Comparison of ENCODE assay signal across 1 fruit fly cellular context in genomic region chr3L:19575650-19576049, dm6.
A peak's percentile ranks its signal among the peaks of the same experiment; 100 is the strongest.
TF ChIP-seq lines count a peak whose summit lies in the region.

No protein-coding gene starts in this region.

TF ChIP-seq in whole organism, embryonic, 481 proteins besides CTCF, POLR2A, EP300 and RAD21 (continued from another document and continues in another):
- TF ChIP-seq ac (GFP tag; optimal IDR thresholded peaks at IDR 0.05; lab: Kevin White, UChicago) (peak; percentile 12), MBD-R2 (GFP tag; IDR thresholded peaks at IDR 0.05; lab: Robert Waterston, UW) (no peak), CG31388 (GFP tag; optimal IDR thresholded peaks at IDR 0.05; lab: Kevin White, UChicago) (no peak), CG9609 (GFP tag; optimal IDR thresholded peaks at IDR 0.05; lab: Kevin White, UChicago) (no peak), CG11093 (GFP tag; IDR thresholded peaks at IDR 0.05; lab: Robert Waterston, UW) (no peak), lbe (GFP tag; optimal IDR thresholded peaks at IDR 0.05; lab: Kevin White, UChicago) (no peak), CG3838 (GFP tag; optimal IDR thresholded peaks at IDR 0.05; lab: Kevin White, UChicago) (peak; percentile 40), HLHmδ (GFP tag; optimal IDR thresholded peaks at IDR 0.05; lab: Kevin White, UChicago) (peak; percentile 61), CG6683 (GFP tag; optimal IDR thresholded peaks at IDR 0.05; lab: Kevin White, UChicago) (no peak), dmrt11E (tag; optimal IDR thresholded peaks at IDR 0.05; lab: Kevin White, UChicago) (peak; percentile 10), tll (GFP tag; optimal IDR thresholded peaks at IDR 0.05; lab: Kevin White, UChicago) (no peak), cg (GFP tag; optimal IDR thresholded peaks at IDR 0.05; lab: Kevin White, UChicago) (peak; percentile 40), CG9437 (GFP tag; optimal IDR thresholded peaks at IDR 0.05; lab: Kevin White, UChicago) (no peak), CG3163 (GFP tag; optimal IDR thresholded peaks at IDR 0.05; lab: Kevin White, UChicago) (no peak), HLH3B (GFP tag; IDR thresholded peaks at IDR 0.05; lab: Robert Waterston, UW) (no peak), Lim3 (GFP tag; IDR thresholded peaks at IDR 0.05; lab: Robert Waterston, UW) (no peak), B-H1 (GFP tag; IDR thresholded peaks at IDR 0.05; lab: Robert Waterston, UW) (no peak), Ets65A (GFP tag; lab: Kevin White, UChicago) (no peak), jing (GFP tag; optimal IDR thresholded peaks at IDR 0.05; lab: Kevin White, UChicago) (no peak), Oli (tag; optimal IDR thresholded peaks at IDR 0.05; lab: Kevin White, UChicago) (no peak), Vsx1 (GFP tag; optimal IDR thresholded peaks at IDR 0.05; lab: Kevin White, UChicago) (peak; percentile 21), CG17568 (GFP tag; optimal IDR thresholded peaks at IDR 0.05; lab: Kevin White, UChicago) (peak; percentile 48), CG5180 (GFP tag; optimal IDR thresholded peaks at IDR 0.05; lab: Kevin White, UChicago) (no peak), gsb-n (tag; optimal IDR thresholded peaks at IDR 0.05; lab: Kevin White, UChicago) (peak; percentile 77), CG6689 (GFP tag; IDR thresholded peaks at IDR 0.05; lab: Robert Waterston, UW) (peak; percentile 15; the same call in 1 of the 2 replicates), CG17612 (GFP tag; IDR thresholded peaks at IDR 0.05; lab: Robert Waterston, UW) (0 out of 2 replicates have a peak, but pooled peaks have one; percentile 21), Fer2 (tag; optimal IDR thresholded peaks at IDR 0.05; lab: Kevin White, UChicago) (no peak), ttk (GFP tag; IDR thresholded peaks at IDR 0.05; lab: Robert Waterston, UW) (no peak), hb (GFP tag; IDR thresholded peaks at IDR 0.05; lab: Robert Waterston, UW; ENCODE audit: partially characterized antibody) (no peak), gsb (GFP tag; IDR thresholded peaks at IDR 0.05; lab: Robert Waterston, UW) (0 out of 2 replicates have a peak, but pooled peaks have one; percentile 19), E2f1 (GFP tag; IDR thresholded peaks at IDR 0.05; lab: Robert Waterston, UW) (no peak), CG14965 (GFP tag; optimal IDR thresholded peaks at IDR 0.05; lab: Kevin White, UChicago; ENCODE audit: borderline replicate concordance) (no peak), Dref (GFP tag; IDR thresholded peaks at IDR 0.05; lab: Robert Waterston, UW) (no peak), ERR (GFP tag; optimal IDR thresholded peaks at IDR 0.05; lab: Kevin White, UChicago) (no peak), Atf3 (GFP tag; optimal IDR thresholded peaks at IDR 0.05; lab: Kevin White, UChicago) (no peak), ci (GFP tag; IDR thresholded peaks at IDR 0.05; lab: Robert Waterston, UW) (peak; percentile 71; the same call in 2 of the 3 replicates), nerfin-1 (tag; optimal IDR thresholded peaks at IDR 0.05; lab: Kevin White, UChicago) (no peak), Dbx (GFP tag; IDR thresholded peaks at IDR 0.05; lab: Robert Waterston, UW) (no peak), CG17359 (tag; optimal IDR thresholded peaks at IDR 0.05; lab: Kevin White, UChicago) (peak; percentile 36), Lhr (GFP tag; optimal IDR thresholded peaks at IDR 0.05; lab: Kevin White, UChicago) (peak; percentile 18), CoRest (tag; optimal IDR thresholded peaks at IDR 0.05; lab: Kevin White, UChicago) (peak; percentile 13), dpn (GFP tag; optimal IDR thresholded peaks at IDR 0.05; lab: Kevin White, UChicago) (peak in 1 of 2 experiments; percentile 5), CG1792 (GFP tag; optimal IDR thresholded peaks at IDR 0.05; lab: Kevin White, UChicago) (peak; percentile 49), oc (tag; optimal IDR thresholded peaks at IDR 0.05; lab: Kevin White, UChicago) (peak; percentile 47), abd-A (tag; optimal IDR thresholded peaks at IDR 0.05; lab: Kevin White, UChicago) (peak; percentile 90), chn (GFP tag; optimal IDR thresholded peaks at IDR 0.05; lab: Kevin White, UChicago) (no peak), shn (GFP tag; optimal IDR thresholded peaks at IDR 0.05; lab: Kevin White, UChicago) (peak; percentile 29), CG1233 (GFP tag; optimal IDR thresholded peaks at IDR 0.05; lab: Kevin White, UChicago) (peak; percentile 46), CG18262 (tag; optimal IDR thresholded peaks at IDR 0.05; lab: Kevin White, UChicago) (peak; percentile 30), esg (GFP tag; conservative IDR thresholded peaks at IDR 0.05; lab: Robert Waterston, UW) (no peak), CG6854 (GFP tag; optimal IDR thresholded peaks at IDR 0.05; lab: Kevin White, UChicago) (peak; percentile 16), CG6791 (GFP tag; IDR thresholded peaks at IDR 0.05; lab: Robert Waterston, UW; ENCODE audit: partially characterized antibody) (no peak), odd (GFP tag; optimal IDR thresholded peaks at IDR 0.05; lab: Kevin White, UChicago) (peak; percentile 65), CG15073 (GFP tag; optimal IDR thresholded peaks at IDR 0.05; lab: Kevin White, UChicago) (no peak), CG17186 (GFP tag; optimal IDR thresholded peaks at IDR 0.05; lab: Kevin White, UChicago) (no peak), ase (GFP tag; IDR thresholded peaks at IDR 0.05; lab: Robert Waterston, UW) (no peak), Dfd (GFP tag; optimal IDR thresholded peaks at IDR 0.05; lab: Kevin White, UChicago) (no peak), CG18599 (GFP tag; optimal IDR thresholded peaks at IDR 0.05; lab: Kevin White, UChicago) (peak; percentile 28), bsh (GFP tag; optimal IDR thresholded peaks at IDR 0.05; lab: Kevin White, UChicago) (peak in 1 of 2 experiments; percentile 59), HmgZ (tag; optimal IDR thresholded peaks at IDR 0.05; lab: Kevin White, UChicago) (no peak), CG13123 (GFP tag; optimal IDR thresholded peaks at IDR 0.05; lab: Kevin White, UChicago) (no peak), CG10147 (GFP tag; optimal IDR thresholded peaks at IDR 0.05; lab: Kevin White, UChicago) (no peak), CG3407 (GFP tag; optimal IDR thresholded peaks at IDR 0.05; lab: Kevin White, UChicago) (peak; percentile 68), crc (GFP tag; optimal IDR thresholded peaks at IDR 0.05; lab: Kevin White, UChicago) (no peak), CG8290 (GFP tag; optimal IDR thresholded peaks at IDR 0.05; lab: Kevin White, UChicago) (peak; percentile 4), CG8290 (tag; optimal IDR thresholded peaks at IDR 0.05; lab: Kevin White, UChicago) (peak in 1 of 2 experiments; percentile 59), lmd (GFP tag; IDR thresholded peaks at IDR 0.05; lab: Robert Waterston, UW) (no peak), aop (GFP tag; IDR thresholded peaks at IDR 0.05; lab: Robert Waterston, UW) (no peak), CG13287 (GFP tag; IDR thresholded peaks at IDR 0.05; lab: Robert Waterston, UW; ENCODE audit: partially characterized antibody) (no peak), Kr (GFP tag; optimal IDR thresholded peaks at IDR 0.05; lab: Kevin White, UChicago) (no peak), BtbVII (GFP tag; optimal IDR thresholded peaks at IDR 0.05; lab: Kevin White, UChicago) (peak; percentile 4), psq (GFP tag; optimal IDR thresholded peaks at IDR 0.05; lab: Kevin White, UChicago) (no peak), Asciz (GFP tag; optimal IDR thresholded peaks at IDR 0.05; lab: Kevin White, UChicago) (peak; percentile 57), CG10431 (GFP tag; optimal IDR thresholded peaks at IDR 0.05; lab: Kevin White, UChicago) (peak; percentile 47), run (tag; optimal IDR thresholded peaks at IDR 0.05; lab: Kevin White, UChicago) (no peak), sim (GFP tag; IDR thresholded peaks at IDR 0.05; lab: Robert Waterston, UW) (no peak), Ada2b (GFP tag; IDR thresholded peaks at IDR 0.05; lab: Robert Waterston, UW) (0 out of 2 replicates have a peak, but pooled peaks have one; percentile 7), Deaf1 (tag; optimal IDR thresholded peaks at IDR 0.05; lab: Kevin White, UChicago) (peak; percentile 8), CG18619 (GFP tag; optimal IDR thresholded peaks at IDR 0.05; lab: Kevin White, UChicago) (peak; percentile 24), CG32532 (GFP tag; IDR thresholded peaks at IDR 0.05; lab: Robert Waterston, UW) (no peak), Xrp1 (GFP tag; IDR thresholded peaks at IDR 0.05; lab: Robert Waterston, UW) (peak; percentile 47; the same call in 1 of the 2 replicates), pnt (GFP tag; optimal IDR thresholded peaks at IDR 0.05; lab: Kevin White, UChicago) (no peak), vvl (GFP tag; IDR thresholded peaks at IDR 0.05; lab: Robert Waterston, UW) (peak; percentile 46; the same call in 1 of the 2 replicates), ind (GFP tag; optimal IDR thresholded peaks at IDR 0.05; lab: Kevin White, UChicago) (no peak), CG16815 (GFP tag; optimal IDR thresholded peaks at IDR 0.05; lab: Kevin White, UChicago) (no peak), Hr3 (GFP tag; optimal IDR thresholded peaks at IDR 0.05; lab: Kevin White, UChicago) (no peak), CG17912 (GFP tag; optimal IDR thresholded peaks at IDR 0.05; lab: Kevin White, UChicago) (peak; percentile 32), CG10267 (tag; optimal IDR thresholded peaks at IDR 0.05; lab: Kevin White, UChicago) (no peak), dan (GFP tag; IDR thresholded peaks at IDR 0.05; lab: Robert Waterston, UW) (no peak), CG31224 (GFP tag; IDR thresholded peaks at IDR 0.05; lab: Robert Waterston, UW) (no peak), tin (GFP tag; optimal IDR thresholded peaks at IDR 0.05; lab: Kevin White, UChicago) (no peak), NC2β (GFP tag; optimal IDR thresholded peaks at IDR 0.05; lab: Kevin White, UChicago) (no peak), Taf1 (GFP tag; IDR thresholded peaks at IDR 0.05; lab: Robert Waterston, UW) (no peak), CG3281 (GFP tag; optimal IDR thresholded peaks at IDR 0.05; lab: Kevin White, UChicago) (no peak), ro (GFP tag; IDR thresholded peaks at IDR 0.05; lab: Robert Waterston, UW) (no peak), CG7357 (GFP tag; IDR thresholded peaks at IDR 0.05; lab: Robert Waterston, UW) (no peak), TFAM (GFP tag; optimal IDR thresholded peaks at IDR 0.05; lab: Kevin White, UChicago) (no peak), CG8281 (tag; optimal IDR thresholded peaks at IDR 0.05; lab: Kevin White, UChicago) (peak; percentile 42), zf30C (GFP tag; optimal IDR thresholded peaks at IDR 0.05; lab: Kevin White, UChicago) (no peak), Hr51 (GFP tag; optimal IDR thresholded peaks at IDR 0.05; lab: Kevin White, UChicago) (no peak), repo (GFP tag; optimal IDR thresholded peaks at IDR 0.05; lab: Kevin White, UChicago) (no peak), Optix (GFP tag; IDR thresholded peaks at IDR 0.05; lab: Robert Waterston, UW) (no peak; the same call in 2 of the 3 replicates), pb (GFP tag; optimal IDR thresholded peaks at IDR 0.05; lab: Kevin White, UChicago) (no peak), CG2889 (GFP tag; IDR thresholded peaks at IDR 0.05; lab: Robert Waterston, UW) (no peak), Dip3 (GFP tag; optimal IDR thresholded peaks at IDR 0.05; lab: Kevin White, UChicago) (no peak), fru (optimal IDR thresholded peaks at IDR 0.05; lab: Kevin White, UChicago) (no peak), CG6813 (GFP tag; optimal IDR thresholded peaks at IDR 0.05; lab: Kevin White, UChicago) (peak; percentile 62), Abd-B (GFP tag; optimal IDR thresholded peaks at IDR 0.05; lab: Kevin White, UChicago) (no peak), Hsf (GFP tag; optimal IDR thresholded peaks at IDR 0.05; lab: Kevin White, UChicago) (no peak), CG15696 (tag; optimal IDR thresholded peaks at IDR 0.05; lab: Kevin White, UChicago) (peak; percentile 42), Nf-YB (GFP tag; optimal IDR thresholded peaks at IDR 0.05; lab: Kevin White, UChicago) (peak; percentile 28), CG17328 (GFP tag; IDR thresholded peaks at IDR 0.05; lab: Robert Waterston, UW) (no peak), CG10462 (GFP tag; optimal IDR thresholded peaks at IDR 0.05; lab: Kevin White, UChicago) (no peak), Antp (GFP tag; optimal IDR thresholded peaks at IDR 0.05; lab: Kevin White, UChicago) (peak; percentile 13), sc (optimal IDR thresholded peaks at IDR 0.05; lab: Kevin White, UChicago) (no peak), sc (GFP tag; optimal IDR thresholded peaks at IDR 0.05; lab: Kevin White, UChicago) (peak; percentile 12), stwl (tag; optimal IDR thresholded peaks at IDR 0.05; lab: Kevin White, UChicago) (no peak), mam (GFP tag; optimal IDR thresholded peaks at IDR 0.05; lab: Kevin White, UChicago) (no peak), inv (GFP tag; IDR thresholded peaks at IDR 0.05; lab: Robert Waterston, UW; ENCODE audit: partially characterized antibody) (no peak), CG16779 (GFP tag; IDR thresholded peaks at IDR 0.05; lab: Robert Waterston, UW) (no peak), dysf (GFP tag; IDR thresholded peaks at IDR 0.05; lab: Robert Waterston, UW) (no peak), CG8089 (GFP tag; optimal IDR thresholded peaks at IDR 0.05; lab: Kevin White, UChicago) (peak; percentile 50), cas (GFP tag; IDR thresholded peaks at IDR 0.05; lab: Robert Waterston, UW) (no peak), Hey (tag; optimal IDR thresholded peaks at IDR 0.05; lab: Kevin White, UChicago) (no peak), Doc3 (GFP tag; IDR thresholded peaks at IDR 0.05; lab: Robert Waterston, UW; ENCODE audit: partially characterized antibody) (no peak), Ravus (GFP tag; IDR thresholded peaks at IDR 0.05; lab: Robert Waterston, UW) (no peak), zen2 (GFP tag; IDR thresholded peaks at IDR 0.05; lab: Robert Waterston, UW; ENCODE audit: partially characterized antibody) (no peak), bab2 (GFP tag; optimal IDR thresholded peaks at IDR 0.05; lab: Kevin White, UChicago) (peak; percentile 66), Bteb2 (GFP tag; optimal IDR thresholded peaks at IDR 0.05; lab: Kevin White, UChicago) (no peak), Mes4 (GFP tag; optimal IDR thresholded peaks at IDR 0.05; lab: Kevin White, UChicago) (peak; percentile 41), CG12071 (GFP tag; optimal IDR thresholded peaks at IDR 0.05; lab: Kevin White, UChicago) (peak; percentile 66), Hmr (GFP tag; optimal IDR thresholded peaks at IDR 0.05; lab: Kevin White, UChicago) (peak; percentile 34), sqz (GFP tag; optimal IDR thresholded peaks at IDR 0.05; lab: Kevin White, UChicago) (peak; percentile 24), Stat92E (GFP tag; optimal IDR thresholded peaks at IDR 0.05; lab: Kevin White, UChicago) (peak in 1 of 3 experiments; percentile 11), CG14710 (tag; optimal IDR thresholded peaks at IDR 0.05; lab: Kevin White, UChicago) (peak; percentile 21), CG7839 (tag; optimal IDR thresholded peaks at IDR 0.05; lab: Kevin White, UChicago) (peak; percentile 0)
